Worm (Caenorhabditis elegans): Measurements from ENCODE around the gene T01G6.10.

DNA sequence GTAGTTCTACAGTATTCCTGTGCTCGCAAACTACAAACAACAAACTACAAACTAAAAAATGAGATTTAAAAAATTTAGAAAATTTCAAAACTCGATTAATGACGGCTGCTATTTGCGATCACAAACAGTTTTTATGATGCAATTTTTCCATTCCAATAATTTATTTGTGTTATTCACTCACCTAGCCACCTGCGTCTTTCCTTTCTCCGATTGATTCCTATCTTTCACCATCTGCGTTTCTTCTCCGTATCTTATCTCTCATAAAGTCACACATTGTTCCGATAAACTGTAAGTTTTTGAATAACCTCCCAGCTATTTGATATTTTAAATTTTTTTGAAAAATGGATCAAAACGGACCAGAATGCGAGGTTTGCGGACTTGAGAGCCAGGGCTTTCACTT is 31.2 kb upstream of the T01G6.10 start, which contains the start of gene nhr-132:
- no peak for TF ChIP-seq ref-1 (GFP tag; conservative IDR thresholded peaks at IDR 0.05)
- TF ChIP-seq med-1 (GFP tag; optimal IDR thresholded peaks at IDR 0.05; ENCODE audit: insufficient read depth) = no peak
- TF ChIP-seq cog-1 (tag; optimal IDR thresholded peaks at IDR 0.05) = no peak
- TF ChIP-seq ztf-29 (GFP tag; IDR thresholded peaks at IDR 0.05) = no peak
- no peak for TF ChIP-seq T22C8.4 (GFP tag; IDR thresholded peaks at IDR 0.05)

Measured in whole organism, midembryonic.